Worm (Caenorhabditis elegans): Measurements from ENCODE around the gene C10C5.3.

C10C5.3 gene

DNA sequence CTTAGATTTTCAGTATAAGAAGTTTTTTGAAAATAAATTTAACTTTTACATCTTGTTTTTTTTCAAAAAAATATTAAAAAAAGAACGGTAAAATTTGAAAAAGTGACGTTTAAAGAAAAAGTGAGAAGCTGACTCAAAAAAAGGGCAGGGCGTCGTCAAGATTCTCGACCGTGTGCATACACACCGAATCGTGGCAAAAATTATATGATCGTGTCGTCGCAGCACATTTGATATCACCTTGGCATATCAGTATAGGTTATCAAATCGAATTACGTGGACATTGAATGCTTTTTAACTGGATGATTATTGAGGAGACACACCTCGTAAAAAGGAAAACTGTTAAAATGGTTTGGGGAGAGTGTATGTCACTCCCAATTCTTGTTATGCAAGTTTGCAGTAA is 41.6 kb upstream of the C10C5.3 start (continued):
- TF ChIP-seq R02D3.7 (tag; optimal IDR thresholded peaks at IDR 0.05) (no peak), dmd-9 (GFP tag; IDR thresholded peaks at IDR 0.05) (no peak), Y48G9A.11 (GFP tag; IDR thresholded peaks at IDR 0.05) (no peak), nhr-25 (tag; optimal IDR thresholded peaks at IDR 0.05; ENCODE audit: borderline replicate concordance, insufficient read depth) (no peak), sdz-12 (GFP tag; optimal IDR thresholded peaks at IDR 0.05) (no peak), ces-1 (GFP tag; optimal IDR thresholded peaks at IDR 0.05) (no peak), ceh-62 (tag; optimal IDR thresholded peaks at IDR 0.05) (no peak), zip-11 (GFP tag; IDR thresholded peaks at IDR 0.05) (no peak), dmd-6 (GFP tag; IDR thresholded peaks at IDR 0.05) (peak; percentile 80), arid-1 (GFP tag; conservative IDR thresholded peaks at IDR 0.05) (no peak), lir-3 (tag; optimal IDR thresholded peaks at IDR 0.05) (no peak), daf-12 (tag; optimal IDR thresholded peaks at IDR 0.05) (no peak), nhr-11 (tag; optimal IDR thresholded peaks at IDR 0.05) (no peak), vab-7 (GFP tag; IDR thresholded peaks at IDR 0.05) (no peak), unc-130 (GFP tag; optimal IDR thresholded peaks at IDR 0.05) (no peak), ama-1 (optimal IDR thresholded peaks at IDR 0.05) (peak; percentile 34), ceh-44 (GFP tag; IDR thresholded peaks at IDR 0.05) (no peak), saeg-2 (GFP tag; IDR thresholded peaks at IDR 0.05) (no peak), Y75B8A.6 (GFP tag; IDR thresholded peaks at IDR 0.05) (no peak), tag-97 (GFP tag; IDR thresholded peaks at IDR 0.05) (no peak), pha-4 (GFP tag; IDR thresholded peaks at IDR 0.05) (no peak), pha-4 (tag; optimal IDR thresholded peaks at IDR 0.05) (no peak), attf-4 (tag; optimal IDR thresholded peaks at IDR 0.05) (no peak), tra-1 (GFP tag; IDR thresholded peaks at IDR 0.05) (no peak), F10B5.3 (tag; optimal IDR thresholded peaks at IDR 0.05) (no peak), pqm-1 (tag; optimal IDR thresholded peaks at IDR 0.05) (peak; percentile 97)

DNA sequence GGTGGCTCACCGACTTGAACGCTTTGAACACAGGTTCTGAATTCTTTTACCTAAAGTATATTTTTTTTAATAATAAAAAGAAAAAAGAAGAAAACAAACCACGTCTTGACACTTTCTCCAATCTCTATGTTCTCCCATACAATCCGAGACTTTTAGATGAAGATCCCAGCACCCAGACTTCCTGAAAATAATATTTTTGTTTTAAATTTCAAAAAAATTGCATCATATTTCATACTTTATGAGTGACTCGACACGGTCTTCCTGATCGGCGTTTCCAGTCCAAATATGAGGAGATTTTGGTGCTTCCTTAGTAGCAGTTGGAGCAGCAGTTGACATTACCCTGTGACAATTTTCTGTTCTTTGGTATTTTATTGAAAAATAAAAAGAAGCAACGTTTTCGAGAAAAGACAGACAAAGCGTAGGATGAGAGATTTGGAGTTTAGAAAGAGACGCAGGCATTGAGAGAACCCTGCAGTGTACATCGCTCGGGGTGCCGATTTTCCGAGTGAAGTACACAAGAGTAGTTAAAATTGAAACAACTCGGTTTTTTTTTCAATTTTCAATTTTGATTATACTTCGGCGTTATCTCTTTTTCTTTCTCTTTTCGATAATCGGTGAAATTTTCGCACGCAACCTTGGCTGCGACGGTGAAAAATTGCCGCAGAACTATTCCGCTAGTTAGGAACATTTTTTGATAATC is 38.9 kb upstream of the C10C5.3 start, which contains the start of the genes coa-4 and T20D3.14:
TSS of gene coa-4 (minus strand) at position 51 of the 700 bp plus-strand sequence.
TSS of gene T20D3.14 (minus strand) at position 358 of the 700 bp plus-strand sequence.
- TF ChIP-seq mep-1 (tag; optimal IDR thresholded peaks at IDR 0.05) (peak; percentile 55), nhr-11 (tag; optimal IDR thresholded peaks at IDR 0.05) (no peak), egl-43 (GFP tag; IDR thresholded peaks at IDR 0.05) (no peak), hlh-30 (tag; optimal IDR thresholded peaks at IDR 0.05; ENCODE audit: insufficient read depth) (peak; percentile 57), nhr-111 (GFP tag; optimal IDR thresholded peaks at IDR 0.05) (no peak), madf-5 (GFP tag; IDR thresholded peaks at IDR 0.05) (no peak), ztf-7 (tag; optimal IDR thresholded peaks at IDR 0.05) (no peak), ceh-20 (GFP tag; IDR thresholded peaks at IDR 0.05) (0 out of 2 replicates have a peak, but pooled peaks have one; percentile 8), lin-38 (GFP tag; IDR thresholded peaks at IDR 0.05) (peak; percentile 29; the same call in 1 of the 2 replicates), T20F7.1 (GFP tag; optimal IDR thresholded peaks at IDR 0.05) (no peak), ceh-62 (tag; optimal IDR thresholded peaks at IDR 0.05) (no peak), madf-9 (GFP tag; conservative IDR thresholded peaks at IDR 0.05) (no peak), Y48G9A.11 (GFP tag; IDR thresholded peaks at IDR 0.05) (no peak), duxl-1 (tag; optimal IDR thresholded peaks at IDR 0.05; ENCODE audit: poor library complexity) (no peak), F44E2.7 (GFP tag; IDR thresholded peaks at IDR 0.05) (no peak), daf-16 (GFP tag; optimal IDR thresholded peaks at IDR 0.05) (no peak), daf-16 (tag; optimal IDR thresholded peaks at IDR 0.05) (peak; percentile 64), php-3 (GFP tag; IDR thresholded peaks at IDR 0.05) (no peak), spr-1 (tag; optimal IDR thresholded peaks at IDR 0.05) (no peak), ZK546.5 (tag; optimal IDR thresholded peaks at IDR 0.05) (no peak), ceh-44 (GFP tag; IDR thresholded peaks at IDR 0.05) (no peak), set-16 (GFP tag; IDR thresholded peaks at IDR 0.05) (no peak), F10B5.3 (tag; optimal IDR thresholded peaks at IDR 0.05) (no peak), nhr-10 (tag; optimal IDR thresholded peaks at IDR 0.05) (no peak), nhr-42 (GFP tag; IDR thresholded peaks at IDR 0.05) (no peak), tra-1 (GFP tag; IDR thresholded peaks at IDR 0.05) (no peak), vab-7 (GFP tag; IDR thresholded peaks at IDR 0.05) (no peak), ces-1 (GFP tag; optimal IDR thresholded peaks at IDR 0.05) (no peak), zfp-3 (GFP tag; conservative IDR thresholded peaks at IDR 0.05) (no peak), nhr-25 (tag; optimal IDR thresholded peaks at IDR 0.05; ENCODE audit: borderline replicate concordance, insufficient read depth) (no peak), F37D6.2 (tag; optimal IDR thresholded peaks at IDR 0.05) (no peak), aly-2 (tag; optimal IDR thresholded peaks at IDR 0.05) (no peak)

All from whole organism, L4 larva.